Worm (Caenorhabditis elegans): ENCODE measurements around the gene T08B6.4.

Gene T08B6.4

DNA sequence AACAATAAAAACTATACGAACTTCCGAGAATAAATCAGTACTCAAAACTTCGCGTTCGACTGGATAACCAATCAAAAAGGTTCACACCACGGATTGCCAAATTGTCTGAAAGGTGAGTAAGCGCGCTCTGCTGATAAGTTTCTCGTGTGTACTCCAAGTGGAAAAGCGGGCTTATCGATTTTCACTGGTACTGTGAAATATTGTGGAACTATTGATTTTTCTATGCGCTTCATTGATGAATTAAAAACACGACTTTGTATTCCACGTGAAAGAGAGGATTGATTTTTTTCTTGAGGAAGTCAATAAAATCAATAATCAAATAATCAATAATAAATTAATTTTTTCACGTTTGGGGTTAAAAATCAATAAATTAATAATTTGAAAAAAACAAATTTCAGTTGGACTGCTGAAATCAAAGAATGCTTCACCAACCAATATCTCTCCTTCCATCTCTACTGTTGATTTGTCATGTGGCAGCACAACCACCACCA lies at the start of gene T08B6.4:
T08B6.4 (plus strand) TSS at position 51 of the 491 bp plus-strand sequence.
- TF ChIP-seq ceh-82 (tag; optimal IDR thresholded peaks at IDR 0.05) (no peak), mdl-1 (tag; optimal IDR thresholded peaks at IDR 0.05) (no peak), R02D3.7 (tag; optimal IDR thresholded peaks at IDR 0.05) (no peak), ztf-4 (tag; optimal IDR thresholded peaks at IDR 0.05) (no peak), nhr-23 (tag; optimal IDR thresholded peaks at IDR 0.05) (no peak), ztf-1 (GFP tag; conservative IDR thresholded peaks at IDR 0.05) (no peak), peb-1 (tag; optimal IDR thresholded peaks at IDR 0.05) (no peak), crh-2 (tag; optimal IDR thresholded peaks at IDR 0.05) (no peak), unc-39 (tag; optimal IDR thresholded peaks at IDR 0.05) (no peak)

DNA sequence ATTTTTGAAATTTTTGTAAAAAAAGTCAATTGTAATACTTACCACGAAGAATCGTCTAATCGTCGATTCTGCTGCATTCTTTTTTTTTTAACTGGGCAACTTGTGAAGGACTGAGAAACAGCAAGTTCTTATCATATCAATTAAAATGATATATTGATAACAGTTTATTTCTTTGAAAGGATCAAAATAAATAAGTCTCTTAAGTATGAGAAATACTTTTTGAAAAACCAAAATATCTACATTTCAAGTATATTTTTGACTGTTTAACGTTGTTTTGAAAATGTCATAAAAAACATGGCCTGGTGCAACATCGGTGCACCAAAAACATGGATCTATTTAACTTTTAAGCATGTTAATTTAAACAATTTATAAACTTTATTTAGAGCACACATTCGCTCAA lies 49.3 kb upstream of the T08B6.4 start, which contains the start of gene Y17G9A.2:
Y17G9A.2 (minus strand) TSS at position 101 of the 400 bp plus-strand sequence.
- TF ChIP-seq nhr-6 (tag; optimal IDR thresholded peaks at IDR 0.05) (no peak), lin-39 (tag; optimal IDR thresholded peaks at IDR 0.05) (no peak), sem-4 (tag; optimal IDR thresholded peaks at IDR 0.05) (no peak), peb-1 (tag; optimal IDR thresholded peaks at IDR 0.05) (no peak), mbf-1 (tag; optimal IDR thresholded peaks at IDR 0.05) (no peak), unc-55 (GFP tag; optimal IDR thresholded peaks at IDR 0.05) (no peak), aly-2 (tag; optimal IDR thresholded peaks at IDR 0.05) (no peak), nhr-21 (tag; optimal IDR thresholded peaks at IDR 0.05) (no peak), unc-39 (tag; optimal IDR thresholded peaks at IDR 0.05) (no peak), nhr-10 (tag; optimal IDR thresholded peaks at IDR 0.05) (no peak), mab-5 (tag; optimal IDR thresholded peaks at IDR 0.05) (no peak), lsy-2 (tag; optimal IDR thresholded peaks at IDR 0.05) (no peak), crh-2 (tag; optimal IDR thresholded peaks at IDR 0.05) (no peak), ztf-11 (tag; optimal IDR thresholded peaks at IDR 0.05) (no peak), nhr-25 (tag; optimal IDR thresholded peaks at IDR 0.05) (no peak)

DNA sequence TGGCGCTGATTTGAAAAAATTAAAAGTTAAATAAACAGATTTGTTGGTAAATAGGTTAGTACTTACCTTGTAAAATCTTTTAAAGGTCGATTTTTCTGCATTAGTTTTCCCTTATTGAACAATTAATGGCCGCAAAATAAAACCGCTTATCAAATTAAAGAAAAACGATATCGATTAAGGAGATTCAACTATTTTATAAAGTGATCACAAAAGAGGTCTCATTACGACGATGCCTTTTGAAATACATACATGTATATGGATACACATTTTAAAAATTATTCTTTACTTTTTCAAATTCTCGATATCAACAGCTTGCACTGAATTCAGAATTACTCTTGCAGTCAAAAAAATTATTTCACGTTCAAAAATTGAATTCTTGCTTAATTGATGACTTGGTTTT lies 46.9 kb upstream of the T08B6.4 start, which contains the start of gene Y17G9A.3:
Y17G9A.3 (minus strand) TSS at position 101 of the 400 bp plus-strand sequence.
- no peak for TF ChIP-seq sma-3 (GFP tag; optimal IDR thresholded peaks at IDR 0.05)

DNA sequence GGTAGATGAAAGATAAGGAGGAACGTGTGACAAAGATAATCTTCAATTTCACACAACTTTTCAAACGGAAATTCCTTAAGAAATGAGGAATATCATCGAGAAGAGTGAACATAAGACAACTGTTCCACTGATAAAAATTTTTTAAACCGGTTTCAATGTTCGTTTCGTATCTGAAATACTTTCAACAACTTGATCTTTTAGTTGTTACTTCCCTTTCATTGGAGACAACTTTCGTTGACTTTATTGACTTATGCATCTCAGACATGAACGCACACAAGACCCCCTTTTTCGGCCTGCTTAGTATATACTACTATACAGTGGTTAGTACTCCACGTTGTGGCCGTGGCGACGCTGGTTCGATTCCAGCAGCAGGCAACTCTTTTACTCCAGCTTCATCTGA lies 44.0 kb upstream of the T08B6.4 start, which contains the start of the genes Y17G9A.4 and str-173:
Y17G9A.4 (minus strand) TSS at position 101 of the 400 bp plus-strand sequence.
str-173 (plus strand) TSS at position 325 of the 400 bp plus-strand sequence.
- TF ChIP-seq ama-1 (optimal IDR thresholded peaks at IDR 0.05) (no peak), sma-9 (GFP tag; optimal IDR thresholded peaks at IDR 0.05) (no peak), sma-9 (tag; optimal IDR thresholded peaks at IDR 0.05) (no peak), lin-11 (tag; optimal IDR thresholded peaks at IDR 0.05) (no peak), nhr-11 (tag; optimal IDR thresholded peaks at IDR 0.05) (no peak), dmd-4 (tag; optimal IDR thresholded peaks at IDR 0.05) (no peak), Y55F3AM.14 (GFP tag; optimal IDR thresholded peaks at IDR 0.05) (no peak), gmeb-1 (tag; optimal IDR thresholded peaks at IDR 0.05) (no peak), mdl-1 (tag; optimal IDR thresholded peaks at IDR 0.05) (no peak), nhr-129 (tag; optimal IDR thresholded peaks at IDR 0.05) (no peak), lin-39 (tag; optimal IDR thresholded peaks at IDR 0.05) (no peak), sem-4 (tag; optimal IDR thresholded peaks at IDR 0.05) (no peak), unc-55 (GFP tag; optimal IDR thresholded peaks at IDR 0.05) (no peak), ztf-11 (tag; optimal IDR thresholded peaks at IDR 0.05) (no peak)

DNA sequence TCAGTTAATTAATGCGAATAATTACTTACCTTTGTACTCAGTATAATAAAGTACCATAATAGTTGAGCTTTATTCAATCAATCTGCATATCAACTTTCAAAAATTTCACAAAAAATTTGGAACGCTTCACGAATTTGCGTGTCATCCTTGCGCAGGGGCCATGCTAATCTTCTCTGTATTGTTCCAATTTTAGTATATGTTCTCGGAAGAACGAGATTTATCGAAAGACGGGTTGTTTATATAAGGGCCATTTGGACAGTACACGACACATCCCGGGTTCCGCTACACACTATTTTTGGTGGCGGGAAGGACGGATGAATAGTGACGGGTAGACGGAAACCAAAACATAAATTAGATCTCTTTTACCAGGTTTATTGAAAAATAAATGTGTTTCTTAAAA lies 41.0 kb upstream of the T08B6.4 start:
- TF ChIP-seq ceh-82 (tag; optimal IDR thresholded peaks at IDR 0.05): no peak
- TF ChIP-seq nhr-11 (tag; optimal IDR thresholded peaks at IDR 0.05): no peak
- no peak for TF ChIP-seq nhr-237 (tag; optimal IDR thresholded peaks at IDR 0.05)
- TF ChIP-seq unc-39 (tag; optimal IDR thresholded peaks at IDR 0.05): no peak
- no peak for TF ChIP-seq sma-9 (GFP tag; optimal IDR thresholded peaks at IDR 0.05)
- no peak for TF ChIP-seq sma-9 (tag; optimal IDR thresholded peaks at IDR 0.05)
- TF ChIP-seq R02D3.7 (tag; optimal IDR thresholded peaks at IDR 0.05): no peak
- TF ChIP-seq skn-1 (tag; optimal IDR thresholded peaks at IDR 0.05): no peak
- TF ChIP-seq Y55F3AM.14 (GFP tag; optimal IDR thresholded peaks at IDR 0.05): no peak
- TF ChIP-seq lin-13 (GFP tag; optimal IDR thresholded peaks at IDR 0.05): no peak
- no peak for TF ChIP-seq sma-3 (GFP tag; optimal IDR thresholded peaks at IDR 0.05)
- TF ChIP-seq sem-4 (tag; optimal IDR thresholded peaks at IDR 0.05): no peak
- no peak for TF ChIP-seq ztf-1 (GFP tag; conservative IDR thresholded peaks at IDR 0.05)
- no peak for TF ChIP-seq nhr-23 (tag; optimal IDR thresholded peaks at IDR 0.05)
- no peak for TF ChIP-seq ztf-11 (tag; optimal IDR thresholded peaks at IDR 0.05)
- TF ChIP-seq aly-2 (tag; optimal IDR thresholded peaks at IDR 0.05): no peak
- no peak for TF ChIP-seq unc-55 (GFP tag; optimal IDR thresholded peaks at IDR 0.05)
- no peak for TF ChIP-seq mbf-1 (tag; optimal IDR thresholded peaks at IDR 0.05)
- no peak for TF ChIP-seq nhr-6 (tag; optimal IDR thresholded peaks at IDR 0.05)
- no peak for TF ChIP-seq nhr-12 (tag; optimal IDR thresholded peaks at IDR 0.05)

Measured in whole organism, L2 larva.